Worm (Caenorhabditis elegans) whole organism, L4/young adult: Measurements from ENCODE around the gene mpdu-1.

Source experiments
- dao-5 ChIP-seq: sonication (generic microtip); optimal IDR thresholded peaks from 2 replicates; lab custom pipeline; 2016; ENCODE audit warnings: missing genotype, missing genetic modification characterization, moderate library complexity, missing compliant biosample characterization
- him-1 ChIP-seq: sonication (generic microtip); optimal IDR thresholded peaks from 2 replicates; lab custom pipeline; 2016; ENCODE audit warnings: missing genotype, missing genetic modification reagents, missing genetic modification characterization, missing compliant biosample characterization

- TF ChIP-seq dao-5 (tag; lab: Kevin White, UChicago) (no peak), him-1 (tag; lab: Kevin White, UChicago) (no peak)
Measured at ce11 chrV:8323545-8323944, 35.4 kb downstream of the mpdu-1 start.
